Fruit fly (Drosophila melanogaster) whole organism, prepupa: ENCODE results near the gene CG7968.

Experiments used
- Blimp-1 ChIP-seq: fragments of 200-800 bp; sonication (Bioruptor generic); optimal IDR thresholded peaks from 3 replicates; lab custom pipeline; 2017; ENCODE audit warnings: missing biosample characterization, missing genetic modification characterization, mild to moderate bottlenecking, moderate library complexity, missing genetic modification reagents
- CG10631 ChIP-seq: fragments of 200-800 bp; sonication (Bioruptor generic); optimal IDR thresholded peaks from 2 replicates; lab custom pipeline; 2016; ENCODE audit warnings: missing biosample characterization, missing genetic modification characterization
- CG11294 ChIP-seq: fragments of 200-800 bp; sonication (Bioruptor generic); IDR thresholded peaks from 2 replicates; pipeline ENCODE4 v1.3.6; 2022; ENCODE audit warnings: missing biosample characterization, missing genetic modification characterization
- CG11762 ChIP-seq: fragments of 200-800 bp; sonication (Bioruptor generic); optimal IDR thresholded peaks from 3 replicates; lab custom pipeline; 2016; ENCODE audit warnings: missing biosample characterization, missing genetic modification characterization; ENCODE audit not compliant: insufficient read depth
- CG11902 ChIP-seq: fragments of 200-800 bp; sonication (Bioruptor generic); optimal IDR thresholded peaks from 3 replicates; lab custom pipeline; 2016; ENCODE audit warnings: missing biosample characterization, missing genetic modification characterization
- CG15336 ChIP-seq: fragments of 200-800 bp; sonication (Bioruptor generic); IDR thresholded peaks from 2 replicates; pipeline ENCODE4 v1.3.6; 2022; ENCODE audit warnings: missing biosample characterization, missing genetic modification characterization
- CG1621 ChIP-seq: fragments of 200-800 bp; sonication (Bioruptor generic); optimal IDR thresholded peaks from 3 replicates; lab custom pipeline; 2018; ENCODE audit warnings: missing biosample characterization, mild to moderate bottlenecking, missing genetic modification characterization
- CG16779 ChIP-seq: fragments of 200-800 bp; sonication (Bioruptor generic); optimal IDR thresholded peaks from 3 replicates; lab custom pipeline; 2017; ENCODE audit warnings: missing biosample characterization, mild to moderate bottlenecking, missing genetic modification characterization
- CG3032 ChIP-seq: fragments of 200-800 bp; optimal IDR thresholded peaks from 2 replicates; lab custom pipeline; 2019; ENCODE audit warnings: missing biosample characterization, mild to moderate bottlenecking, missing genetic modification characterization, moderate library complexity
- CG31627 ChIP-seq: fragments of 200-800 bp; sonication (Bioruptor generic); optimal IDR thresholded peaks from 3 replicates; lab custom pipeline; 2016; ENCODE audit warnings: missing biosample characterization, missing genetic modification characterization
- CG32006 ChIP-seq: fragments of 200-800 bp; sonication (Bioruptor generic); optimal IDR thresholded peaks from 3 replicates; lab custom pipeline; 2017; ENCODE audit warnings: missing biosample characterization, mild to moderate bottlenecking, missing genetic modification characterization
- CG34406 ChIP-seq: fragments of 200-800 bp; sonication (Bioruptor generic); optimal IDR thresholded peaks from 3 replicates; lab custom pipeline; 2016; ENCODE audit warnings: missing biosample characterization, missing genetic modification characterization
- CG3919 ChIP-seq: fragments of 200-800 bp; sonication (Bioruptor generic); optimal IDR thresholded peaks from 3 replicates; lab custom pipeline; 2016; ENCODE audit warnings: missing biosample characterization, missing genetic modification characterization
- CG4318 ChIP-seq: fragments of 200-800 bp; sonication (Bioruptor generic); optimal IDR thresholded peaks from 3 replicates; lab custom pipeline; 2017; ENCODE audit warnings: missing biosample characterization, mild to moderate bottlenecking, missing genetic modification characterization
- CG6163 ChIP-seq: fragments of 200-800 bp; sonication (Bioruptor generic); IDR thresholded peaks from 3 replicates; pipeline ENCODE4 v1.3.6; 2022; ENCODE audit warnings: missing biosample characterization, missing genetic modification characterization
- CG6276 ChIP-seq: fragments of 200-800 bp; sonication (Bioruptor generic); optimal IDR thresholded peaks from 2 replicates; lab custom pipeline; 2017; ENCODE audit warnings: missing biosample characterization, mild to moderate bottlenecking, missing genetic modification characterization
- CG6808 ChIP-seq: fragments of 200-800 bp; sonication (Bioruptor generic); optimal IDR thresholded peaks from 3 replicates; lab custom pipeline; 2017; ENCODE audit warnings: missing biosample characterization, missing genetic modification characterization, mild to moderate bottlenecking, moderate library complexity, missing genetic modification reagents
- CG6854 ChIP-seq: fragments of 200-800 bp; sonication (Bioruptor generic); optimal IDR thresholded peaks from 2 replicates; lab custom pipeline; 2017; ENCODE audit warnings: missing biosample characterization, mild to moderate bottlenecking, missing genetic modification characterization
- CG7368 ChIP-seq: fragments of 200-800 bp; sonication (Bioruptor generic); optimal IDR thresholded peaks from 3 replicates; lab custom pipeline; 2016; ENCODE audit warnings: missing biosample characterization, missing genetic modification characterization
- CG8119 ChIP-seq: fragments of 200-800 bp; sonication (Bioruptor generic); IDR thresholded peaks from 3 replicates; pipeline ENCODE4 v1.3.6; 2022; ENCODE audit warnings: missing biosample characterization, missing genetic modification characterization
- CG8319 ChIP-seq: fragments of 200-800 bp; sonication (Bioruptor generic); optimal IDR thresholded peaks from 3 replicates; lab custom pipeline; 2016; ENCODE audit warnings: missing biosample characterization, missing genetic modification characterization
- CG8632 ChIP-seq: fragments of 200-800 bp; sonication (Bioruptor generic); optimal IDR thresholded peaks from 3 replicates; lab custom pipeline; 2016; ENCODE audit warnings: missing biosample characterization, missing genetic modification characterization
- Eip75B ChIP-seq: fragments of 200-800 bp; sonication (Bioruptor generic); optimal IDR thresholded peaks from 3 replicates; lab custom pipeline; 2016; ENCODE audit warnings: missing biosample characterization, missing genetic modification characterization
- Eip78C ChIP-seq: fragments of 200-800 bp; sonication (Bioruptor generic); peaks from one replicate; lab custom pipeline; 2016; ENCODE audit warnings: missing biosample characterization, missing genetic modification characterization
- Eip93F ChIP-seq: fragments of 200-800 bp; sonication (Bioruptor generic); optimal IDR thresholded peaks from 2 replicates; lab custom pipeline; 2016; ENCODE audit warnings: missing biosample characterization, mild to moderate bottlenecking, missing genetic modification characterization
- Ets21C ChIP-seq: fragments of 200-800 bp; sonication (Bioruptor generic); optimal IDR thresholded peaks from 3 replicates; lab custom pipeline; 2016; ENCODE audit warnings: missing biosample characterization, missing genetic modification characterization
- Ets96B ChIP-seq: fragments of 200-800 bp; optimal IDR thresholded peaks from 2 replicates; lab custom pipeline; 2019; ENCODE audit warnings: missing biosample characterization, mild to moderate bottlenecking, missing genetic modification characterization, moderate library complexity
- Gug ChIP-seq: fragments of 200-800 bp; sonication (Bioruptor generic); IDR thresholded peaks from 2 replicates; pipeline ENCODE4 v1.3.6; 2022; ENCODE audit warnings: missing biosample characterization, missing genetic modification characterization
- Hr38 ChIP-seq: sonication (Bioruptor generic); optimal IDR thresholded peaks from 2 replicates; lab custom pipeline; 2016; ENCODE audit warnings: missing biosample characterization, missing genetic modification characterization
- Hr39 ChIP-seq: fragments of 200-800 bp; sonication (Bioruptor generic); optimal IDR thresholded peaks from 2 replicates; lab custom pipeline; 2016; ENCODE audit warnings: missing biosample characterization, missing genetic modification characterization
- Hr4 ChIP-seq: fragments of 200-800 bp; sonication (Bioruptor generic); optimal IDR thresholded peaks from 3 replicates; lab custom pipeline; 2016; ENCODE audit warnings: missing biosample characterization, missing genetic modification characterization
- Lpt ChIP-seq: fragments of 200-800 bp; sonication (Bioruptor generic); optimal IDR thresholded peaks from 3 replicates; lab custom pipeline; 2016; ENCODE audit warnings: missing biosample characterization, missing genetic modification characterization
- Met ChIP-seq: fragments of 200-800 bp; sonication (Bioruptor generic); optimal IDR thresholded peaks from 3 replicates; lab custom pipeline; 2016; ENCODE audit warnings: missing biosample characterization, missing genetic modification characterization
- OdsH ChIP-seq: fragments of 200-800 bp; sonication (Bioruptor generic); optimal IDR thresholded peaks from 3 replicates; lab custom pipeline; 2016; ENCODE audit warnings: missing biosample characterization, missing genetic modification characterization
- Smox ChIP-seq: fragments of 200-800 bp; sonication (Bioruptor generic); optimal IDR thresholded peaks from 3 replicates; lab custom pipeline; 2016; ENCODE audit warnings: missing biosample characterization, missing genetic modification characterization
- Sox102F ChIP-seq: fragments of 200-800 bp; sonication (Bioruptor generic); optimal IDR thresholded peaks from 2 replicates; lab custom pipeline; 2016; ENCODE audit warnings: missing biosample characterization, mild to moderate bottlenecking, missing genetic modification characterization
- Sox14 ChIP-seq: fragments of 200-800 bp; sonication (Bioruptor generic); optimal IDR thresholded peaks from 3 replicates; lab custom pipeline; 2016; ENCODE audit warnings: missing biosample characterization, missing genetic modification characterization
- Sox15 ChIP-seq: fragments of 200-800 bp; sonication (Bioruptor generic); optimal IDR thresholded peaks from 3 replicates; lab custom pipeline; 2016; ENCODE audit warnings: missing biosample characterization, missing genetic modification characterization
- achi ChIP-seq: fragments of 200-800 bp; sonication (Bioruptor generic); optimal IDR thresholded peaks from 3 replicates; lab custom pipeline; 2016; ENCODE audit warnings: missing biosample characterization, missing genetic modification characterization
- acj6 ChIP-seq: fragments of 200-800 bp; sonication (Bioruptor generic); optimal IDR thresholded peaks from 3 replicates; lab custom pipeline; 2016; ENCODE audit warnings: missing biosample characterization, missing genetic modification characterization
- dsx ChIP-seq: fragments of 200-800 bp; optimal IDR thresholded peaks from 3 replicates; lab custom pipeline; 2019; ENCODE audit warnings: missing biosample characterization, mild to moderate bottlenecking, missing genetic modification characterization, moderate library complexity; ENCODE audit not compliant: poor library complexity, severe bottlenecking
- eg ChIP-seq: fragments of 200-800 bp; sonication (Bioruptor generic); IDR thresholded peaks from 3 replicates; pipeline ENCODE4 v1.3.6; 2022; ENCODE audit warnings: missing biosample characterization, missing genetic modification characterization
- esn ChIP-seq: fragments of 200-800 bp; sonication (Bioruptor generic); optimal IDR thresholded peaks from 2 replicates; lab custom pipeline; 2016; ENCODE audit warnings: missing biosample characterization, mild to moderate bottlenecking, missing genetic modification characterization, moderate library complexity
- fd85E ChIP-seq: fragments of 200-800 bp; sonication (Bioruptor generic); optimal IDR thresholded peaks from 3 replicates; lab custom pipeline; 2016; ENCODE audit warnings: missing biosample characterization, missing genetic modification characterization
- fkh ChIP-seq: fragments of 200-800 bp; sonication (Bioruptor generic); optimal IDR thresholded peaks from 3 replicates; lab custom pipeline; 2017; ENCODE audit warnings: missing biosample characterization, mild to moderate bottlenecking, missing genetic modification characterization, moderate library complexity
- lz ChIP-seq: fragments of 200-800 bp; sonication (Bioruptor generic); optimal IDR thresholded peaks from 3 replicates; lab custom pipeline; 2016; ENCODE audit warnings: missing biosample characterization, missing genetic modification characterization
- pdm3 ChIP-seq: fragments of 200-800 bp; sonication (Bioruptor generic); optimal IDR thresholded peaks from 3 replicates; lab custom pipeline; 2016; ENCODE audit warnings: missing biosample characterization, missing genetic modification characterization
- salr ChIP-seq, 2 experiments: fragments of 200-800 bp; sonication (Bioruptor generic); optimal IDR thresholded peaks; 3 replicates each; lab custom pipeline; 2016 to 2018; ENCODE audit warnings: missing biosample characterization in 2 of 2, missing genetic modification characterization in 2 of 2, mild to moderate bottlenecking in 1 of 2
- spab ChIP-seq: fragments of 200-800 bp; sonication (Bioruptor generic); optimal IDR thresholded peaks from 2 replicates; lab custom pipeline; 2017; ENCODE audit warnings: missing biosample characterization, mild to moderate bottlenecking, missing genetic modification characterization, missing genetic modification reagents
- svp ChIP-seq: fragments of 200-800 bp; sonication (Bioruptor generic); peaks from one replicate; lab custom pipeline; 2016; ENCODE audit warnings: missing biosample characterization, missing genetic modification characterization
- topi ChIP-seq: fragments of 200-800 bp; sonication (Bioruptor generic); optimal IDR thresholded peaks from 3 replicates; lab custom pipeline; 2016; ENCODE audit warnings: missing biosample characterization, missing genetic modification characterization
- vri ChIP-seq: fragments of 200-800 bp; sonication (Bioruptor generic); optimal IDR thresholded peaks from 3 replicates; lab custom pipeline; 2016; ENCODE audit warnings: missing biosample characterization, mild to moderate bottlenecking, missing genetic modification characterization

Gene CG7968

dm6 chr2L:13839744-13840151 lies 9.5 kb upstream of the CG7968 start:
- TF ChIP-seq Sox14 (GFP tag; lab: Kevin White, UChicago) = peak; percentile 93
- TF ChIP-seq Gug (GFP tag; lab: Robert Waterston, UW) = peak; percentile 80
- peak; percentile 88 for TF ChIP-seq CG6276 (GFP tag; lab: Kevin White, UChicago)
- TF ChIP-seq CG8632 (GFP tag; lab: Kevin White, UChicago) = peak; percentile 91
- peak; percentile 90 for TF ChIP-seq CG4318
- peak; percentile 82 for TF ChIP-seq dsx
- peak; percentile 98 for TF ChIP-seq Eip78C
- peak; percentile 74 for TF ChIP-seq Eip93F (GFP tag; lab: Kevin White, UChicago)
- peak; percentile 77 for TF ChIP-seq CG11902
- TF ChIP-seq CG3919 (GFP tag; lab: Kevin White, UChicago) = peak; percentile 92
- peak; percentile 79 for TF ChIP-seq CG6808 (GFP tag; lab: Kevin White, UChicago)
- TF ChIP-seq CG15336 (GFP tag; lab: Robert Waterston, UW) = peak; percentile 94
- TF ChIP-seq eg (GFP tag; lab: Robert Waterston, UW) = peak; percentile 89; the same call in 2 of the 3 replicates
- peak; percentile 92 for TF ChIP-seq acj6
- peak; percentile 76 for TF ChIP-seq CG16779 (tag; lab: Kevin White, UChicago)
- TF ChIP-seq pdm3 (GFP tag; lab: Kevin White, UChicago) = peak; percentile 91
- TF ChIP-seq CG1621 (tag; lab: Kevin White, UChicago) = peak; percentile 71
- peak; percentile 92 for TF ChIP-seq Eip75B (GFP tag; lab: Kevin White, UChicago)
- peak; percentile 53 for TF ChIP-seq fd85E (GFP tag; lab: Kevin White, UChicago)
- peak; percentile 94 for TF ChIP-seq CG31627 (GFP tag; lab: Kevin White, UChicago)
- TF ChIP-seq Lpt (GFP tag; lab: Kevin White, UChicago) = peak; percentile 93
- peak; percentile 77 for TF ChIP-seq spab
- TF ChIP-seq Blimp-1 (GFP tag; lab: Kevin White, UChicago) = peak; percentile 79
- peak; percentile 15 to 92 for TF ChIP-seq salr (GFP tag; optimal IDR thresholded peaks at IDR 0.05; lab: Kevin White, UChicago)
- TF ChIP-seq Sox15 (GFP tag; lab: Kevin White, UChicago) = peak; percentile 82
- peak; percentile 91 for TF ChIP-seq achi (GFP tag; lab: Kevin White, UChicago)
- TF ChIP-seq esn (GFP tag; lab: Kevin White, UChicago) = peak; percentile 97
- TF ChIP-seq CG34406 (GFP tag; lab: Kevin White, UChicago) = peak; percentile 90
- peak; percentile 94 for TF ChIP-seq Hr39 (GFP tag; lab: Kevin White, UChicago)
- peak; percentile 87 for TF ChIP-seq CG11294
- no peak for TF ChIP-seq fkh
- TF ChIP-seq CG10631 (GFP tag; lab: Kevin White, UChicago) = peak; percentile 88
- peak; percentile 96 for TF ChIP-seq CG8119
- peak; percentile 72 for TF ChIP-seq CG7368 (GFP tag; lab: Kevin White, UChicago)
- TF ChIP-seq Sox102F = peak; percentile 91
- TF ChIP-seq OdsH (GFP tag; lab: Kevin White, UChicago) = peak; percentile 93
- TF ChIP-seq svp (GFP tag; lab: Kevin White, UChicago) = peak; percentile 93
- peak; percentile 95 for TF ChIP-seq Hr4 (GFP tag; lab: Kevin White, UChicago)
- TF ChIP-seq lz (GFP tag; lab: Kevin White, UChicago) = peak; percentile 94
- peak; percentile 88 for TF ChIP-seq Ets21C (GFP tag; lab: Kevin White, UChicago)
- peak; percentile 61 for TF ChIP-seq CG6854 (GFP tag; lab: Kevin White, UChicago)
- TF ChIP-seq CG6163 = peak; percentile 86; the same call in 2 of the 3 replicates
- peak; percentile 95 for TF ChIP-seq CG32006 (GFP tag; lab: Kevin White, UChicago)
- peak; percentile 93 for TF ChIP-seq Smox
- peak; percentile 77 for TF ChIP-seq vri (GFP tag; lab: Kevin White, UChicago)
- TF ChIP-seq CG11762 = peak; percentile 88
- TF ChIP-seq Hr38 = no peak
- peak; percentile 84 for TF ChIP-seq CG3032
- peak; percentile 95 for TF ChIP-seq topi (GFP tag; lab: Kevin White, UChicago)
- peak; percentile 77 for TF ChIP-seq CG8319 (GFP tag; lab: Kevin White, UChicago)
- peak; percentile 96 for TF ChIP-seq Met (GFP tag; lab: Kevin White, UChicago)
- TF ChIP-seq Ets96B (tag; lab: Kevin White, UChicago) = peak; percentile 82
